Worm (Caenorhabditis elegans): Measurements from ENCODE around the gene cfp-1.

ce11 chrIV:14050900-14051299 lies 26.3 kb upstream of the cfp-1 start, which contains the start of gene semo-1:
- TF ChIP-seq jun-1 (tag; optimal IDR thresholded peaks at IDR 0.05) (no peak), nhr-77 (tag; optimal IDR thresholded peaks at IDR 0.05) (no peak), nhr-23 (tag; optimal IDR thresholded peaks at IDR 0.05) (no peak), elt-1 (tag; optimal IDR thresholded peaks at IDR 0.05) (no peak), unc-62 (GFP tag; optimal IDR thresholded peaks at IDR 0.05) (no peak), aly-2 (tag; optimal IDR thresholded peaks at IDR 0.05) (no peak), nhr-237 (tag; optimal IDR thresholded peaks at IDR 0.05) (no peak), R02D3.7 (tag; optimal IDR thresholded peaks at IDR 0.05) (no peak), nhr-12 (tag; optimal IDR thresholded peaks at IDR 0.05) (no peak), unc-39 (tag; optimal IDR thresholded peaks at IDR 0.05) (no peak)
